Fruit fly (Drosophila melanogaster): Measurements from ENCODE around the gene mnd.

dm6 chr3L:14986984-14987896, 2.3 kb downstream of the mnd start:
- peak; percentile 99 for TF ChIP-seq Vsx2 (GFP tag; optimal IDR thresholded peaks at IDR 0.05; ENCODE audit: partially characterized antibody)
- peak; percentile 21 for TF ChIP-seq psq (GFP tag; optimal IDR thresholded peaks at IDR 0.05)
- no peak for TF ChIP-seq lola (GFP tag; optimal IDR thresholded peaks at IDR 0.05)
- no peak for TF ChIP-seq Mio (GFP tag; optimal IDR thresholded peaks at IDR 0.05)
